Fruit fly (Drosophila melanogaster): ENCODE measurements around the gene ctrip.
A peak's percentile ranks its signal among the peaks of the same experiment; 100 is the strongest.

The ctrip gene

dm6 chr3R:4739492-4740431, 72.1 kb downstream of the ctrip start (continued):
- TF ChIP-seq CG11723 (GFP tag; optimal IDR thresholded peaks at IDR 0.05) (peak; percentile 84), CG31441 (GFP tag; IDR thresholded peaks at IDR 0.05) (no peak), sim (GFP tag; IDR thresholded peaks at IDR 0.05) (no peak), Sry-β (GFP tag; optimal IDR thresholded peaks at IDR 0.05) (peak; percentile 33), CG6854 (GFP tag; optimal IDR thresholded peaks at IDR 0.05) (peak; percentile 70), Bdp1 (GFP tag; optimal IDR thresholded peaks at IDR 0.05) (no peak), Dfd (GFP tag; optimal IDR thresholded peaks at IDR 0.05) (no peak), CG11695 (GFP tag; IDR thresholded peaks at IDR 0.05) (no peak), oc (tag; optimal IDR thresholded peaks at IDR 0.05) (peak; percentile 26), Taf1 (GFP tag; IDR thresholded peaks at IDR 0.05) (no peak), ro (GFP tag; IDR thresholded peaks at IDR 0.05) (no peak), CG8359 (GFP tag; optimal IDR thresholded peaks at IDR 0.05; ENCODE audit: borderline replicate concordance) (peak; percentile 45), YL-1 (GFP tag; optimal IDR thresholded peaks at IDR 0.05) (peak; percentile 22), sug (tag; optimal IDR thresholded peaks at IDR 0.05) (peak; percentile 54), Adf1 (GFP tag; IDR thresholded peaks at IDR 0.05) (no peak), ab (GFP tag; optimal IDR thresholded peaks at IDR 0.05) (no peak), CG10209 (GFP tag; optimal IDR thresholded peaks at IDR 0.05) (peak; percentile 88), lilli (GFP tag; optimal IDR thresholded peaks at IDR 0.05) (peak; percentile 90), CG1529 (GFP tag; optimal IDR thresholded peaks at IDR 0.05) (peak; percentile 81), psq (GFP tag; optimal IDR thresholded peaks at IDR 0.05) (no peak), CG2712 (tag; optimal IDR thresholded peaks at IDR 0.05) (peak; percentile 80), CG10462 (GFP tag; optimal IDR thresholded peaks at IDR 0.05) (peak; percentile 78), Fer3 (tag; optimal IDR thresholded peaks at IDR 0.05) (peak; percentile 53), E2f2 (GFP tag; IDR thresholded peaks at IDR 0.05) (no peak), gce (GFP tag; IDR thresholded peaks at IDR 0.05) (no peak), Aef1 (GFP tag; IDR thresholded peaks at IDR 0.05) (no peak), Ssrp (tag; optimal IDR thresholded peaks at IDR 0.05) (peak; percentile 86), ash1 (GFP tag; optimal IDR thresholded peaks at IDR 0.05) (no peak), pita (GFP tag; optimal IDR thresholded peaks at IDR 0.05) (no peak), Awh (GFP tag; IDR thresholded peaks at IDR 0.05) (no peak), CG7928 (GFP tag; optimal IDR thresholded peaks at IDR 0.05) (peak; percentile 34), CG12104 (GFP tag; optimal IDR thresholded peaks at IDR 0.05) (peak; percentile 90), Meics (GFP tag; optimal IDR thresholded peaks at IDR 0.05) (peak; percentile 89), insv (GFP tag; optimal IDR thresholded peaks at IDR 0.05) (peak in 1 of 2 experiments; percentile 93), Sox100B (GFP tag; optimal IDR thresholded peaks at IDR 0.05) (peak; percentile 94), chif (GFP tag; optimal IDR thresholded peaks at IDR 0.05) (peak; percentile 88 to 92), Deaf1 (tag; optimal IDR thresholded peaks at IDR 0.05) (peak; percentile 78), wor (GFP tag; IDR thresholded peaks at IDR 0.05) (no peak), CTCF (GFP tag; optimal IDR thresholded peaks at IDR 0.05) (no peak), inv (GFP tag; IDR thresholded peaks at IDR 0.05; ENCODE audit: partially characterized antibody) (no peak), CG11085 (GFP tag; IDR thresholded peaks at IDR 0.05) (no peak), Sox102F (GFP tag; optimal IDR thresholded peaks at IDR 0.05) (peak; percentile 81), Dip3 (GFP tag; optimal IDR thresholded peaks at IDR 0.05) (peak; percentile 74), trem (tag; optimal IDR thresholded peaks at IDR 0.05) (peak; percentile 9), CG6654 (GFP tag; optimal IDR thresholded peaks at IDR 0.05) (peak; percentile 74), Poxn (GFP tag; IDR thresholded peaks at IDR 0.05) (no peak), CG8089 (GFP tag; optimal IDR thresholded peaks at IDR 0.05) (peak; percentile 57), Usf (GFP tag; optimal IDR thresholded peaks at IDR 0.05) (peak; percentile 81), NFAT (GFP tag; IDR thresholded peaks at IDR 0.05) (no peak), Mes4 (GFP tag; optimal IDR thresholded peaks at IDR 0.05) (peak; percentile 86)
